Fruit fly (Drosophila melanogaster) whole organism, embryonic: ENCODE measurements around the gene Diedel2.

Experiments
- B-H1 ChIP-seq: fragments of 200-800 bp; sonication (Bioruptor generic); IDR thresholded peaks from 3 replicates; pipeline ENCODE4 v1.3.6; 2022; ENCODE audit warnings: missing biosample characterization, missing genetic modification characterization
- Bteb2 ChIP-seq: fragments of 200-800 bp; sonication (Bioruptor generic); optimal IDR thresholded peaks from 2 replicates; lab custom pipeline; 2016; ENCODE audit warnings: missing biosample characterization, missing genetic modification characterization
- CG10209 ChIP-seq: fragments of 200-800 bp; sonication (Bioruptor generic); optimal IDR thresholded peaks from 3 replicates; lab custom pipeline; 2017; ENCODE audit warnings: missing biosample characterization, mild to moderate bottlenecking, missing genetic modification characterization, missing genetic modification reagents
- CG12299 ChIP-seq: fragments of 200-800 bp; sonication (Bioruptor generic); optimal IDR thresholded peaks from 2 replicates; lab custom pipeline; 2018; ENCODE audit warnings: missing biosample characterization, mild to moderate bottlenecking, missing genetic modification characterization
- CG12769 ChIP-seq: fragments of 200-800 bp; sonication (Bioruptor generic); optimal IDR thresholded peaks from 2 replicates; lab custom pipeline; 2019; ENCODE audit warnings: missing biosample characterization, mild to moderate bottlenecking, missing genetic modification characterization, moderate library complexity
- CG16813 ChIP-seq: fragments of 200-800 bp; sonication (Bioruptor generic); IDR thresholded peaks from 3 replicates; pipeline ENCODE4 v1.3.6; 2022; ENCODE audit warnings: missing biosample characterization, missing genetic modification characterization; ENCODE audit not compliant: partially characterized antibody
- CG17385 ChIP-seq: fragments of 200-800 bp; sonication (Bioruptor generic); optimal IDR thresholded peaks from 3 replicates; lab custom pipeline; 2018; ENCODE audit warnings: missing biosample characterization, mild to moderate bottlenecking, missing genetic modification characterization
- CG18599 ChIP-seq: fragments of 200-800 bp; sonication (Bioruptor generic); optimal IDR thresholded peaks from 3 replicates; lab custom pipeline; 2017; ENCODE audit warnings: missing biosample characterization, missing genetic modification characterization, mild to moderate bottlenecking, moderate library complexity, missing genetic modification reagents
- CG2712 ChIP-seq: fragments of 200-800 bp; optimal IDR thresholded peaks from 3 replicates; lab custom pipeline; 2019; ENCODE audit warnings: missing biosample characterization, mild to moderate bottlenecking, missing genetic modification characterization, moderate library complexity
- CG2875 ChIP-seq: fragments of 200-800 bp; sonication (Bioruptor generic); optimal IDR thresholded peaks from 2 replicates; lab custom pipeline; 2017; ENCODE audit warnings: missing biosample characterization, mild to moderate bottlenecking, missing genetic modification characterization, missing genetic modification reagents
- CG3163 ChIP-seq: fragments of 200-800 bp; sonication (Bioruptor generic); optimal IDR thresholded peaks from 3 replicates; lab custom pipeline; 2016; ENCODE audit warnings: missing biosample characterization, missing genetic modification characterization
- CG4424 ChIP-seq: fragments of 200-800 bp; sonication (Bioruptor generic); optimal IDR thresholded peaks from 3 replicates; lab custom pipeline; 2016; ENCODE audit warnings: missing biosample characterization, missing genetic modification characterization
- CG6765 ChIP-seq: fragments of 200-800 bp; sonication (Bioruptor generic); optimal IDR thresholded peaks from 3 replicates; lab custom pipeline; 2017; ENCODE audit warnings: missing biosample characterization, mild to moderate bottlenecking, missing genetic modification characterization
- CG7963 ChIP-seq: fragments of 200-800 bp; sonication (Bioruptor generic); IDR thresholded peaks from 3 replicates; pipeline ENCODE4 v1.3.6; 2022; ENCODE audit warnings: missing biosample characterization, missing genetic modification characterization; ENCODE audit not compliant: partially characterized antibody
- CG8281 ChIP-seq: fragments of 200-800 bp; sonication (Bioruptor generic); optimal IDR thresholded peaks from 2 replicates; lab custom pipeline; 2018; ENCODE audit warnings: missing biosample characterization, mild to moderate bottlenecking, missing genetic modification characterization, moderate library complexity
- CHES-1-like ChIP-seq: fragments of 200-800 bp; sonication (Bioruptor generic); optimal IDR thresholded peaks from 2 replicates; lab custom pipeline; 2016; ENCODE audit warnings: missing biosample characterization, missing genetic modification characterization
- CTCF ChIP-seq: fragments of 200-800 bp; sonication (Bioruptor generic); optimal IDR thresholded peaks from 2 replicates; lab custom pipeline; 2017; ENCODE audit warnings: missing biosample characterization, mild to moderate bottlenecking, missing genetic modification characterization, moderate library complexity
- D19A ChIP-seq: fragments of 200-800 bp; optimal IDR thresholded peaks from 3 replicates; lab custom pipeline; 2019; ENCODE audit warnings: missing biosample characterization, mild to moderate bottlenecking, missing genetic modification characterization, moderate library complexity
- Deaf1 ChIP-seq: fragments of 200-800 bp; optimal IDR thresholded peaks from 3 replicates; lab custom pipeline; 2019; ENCODE audit warnings: missing biosample characterization, mild to moderate bottlenecking, missing genetic modification characterization, moderate library complexity
- Dll ChIP-seq: fragments of 200-800 bp; sonication (Bioruptor generic); IDR thresholded peaks from 4 replicates; pipeline ENCODE4 v1.3.6; 2022; ENCODE audit warnings: missing biosample characterization, missing genetic modification characterization; ENCODE audit not compliant: partially characterized antibody
- H15 ChIP-seq: fragments of 200-800 bp; sonication (Bioruptor generic); IDR thresholded peaks from 3 replicates; pipeline ENCODE4 v1.3.6; 2022; ENCODE audit warnings: missing biosample characterization, missing genetic modification characterization
- Hmr ChIP-seq: fragments of 200-800 bp; sonication (Bioruptor generic); optimal IDR thresholded peaks from 3 replicates; lab custom pipeline; 2017; ENCODE audit warnings: mild to moderate bottlenecking, missing biosample characterization, missing genetic modification reagents, missing genetic modification characterization
- Med ChIP-seq: fragments of 200-800 bp; sonication (Bioruptor generic); peaks from one replicate; lab custom pipeline; 2016; ENCODE audit warnings: missing biosample characterization, missing genetic modification characterization, mild to moderate bottlenecking, inconsistent platforms, moderate library complexity
- Mes4 ChIP-seq: fragments of 200-800 bp; sonication (Bioruptor generic); optimal IDR thresholded peaks from 2 replicates; lab custom pipeline; 2016; ENCODE audit warnings: missing biosample characterization, missing genetic modification characterization
- Optix ChIP-seq: fragments of 200-800 bp; sonication (Bioruptor generic); IDR thresholded peaks from 3 replicates; pipeline ENCODE4 v1.3.6; 2022; ENCODE audit warnings: missing biosample characterization, missing genetic modification characterization
- Pdp1 ChIP-seq, 2 experiments: fragments of 200-800 bp; sonication (Bioruptor generic); optimal IDR thresholded peaks; 3 replicates each; lab custom pipeline; 2016; ENCODE audit warnings: missing biosample characterization in 2 of 2, missing genetic modification characterization in 2 of 2, mild to moderate bottlenecking in 1 of 2, moderate library complexity in 1 of 2
- Rfx ChIP-seq: fragments of 200-800 bp; sonication (Bioruptor generic); IDR thresholded peaks from 2 replicates; pipeline ENCODE4 v1.3.6; 2022; ENCODE audit warnings: missing biosample characterization, missing genetic modification characterization
- Sox100B ChIP-seq: fragments of 200-800 bp; sonication (Bioruptor generic); optimal IDR thresholded peaks from 3 replicates; lab custom pipeline; 2018; ENCODE audit warnings: missing biosample characterization, mild to moderate bottlenecking, missing genetic modification characterization
- Sry-δ ChIP-seq: fragments of 200-800 bp; sonication (Bioruptor generic); optimal IDR thresholded peaks from 2 replicates; lab custom pipeline; 2016; ENCODE audit warnings: missing biosample characterization, missing genetic modification characterization
- esg ChIP-seq: fragments of 200-800 bp; sonication (Bioruptor generic); conservative IDR thresholded peaks from 2 replicates; pipeline ENCODE4 v1.3.6; 2022; ENCODE audit warnings: missing biosample characterization, missing genetic modification characterization
- exex ChIP-seq: fragments of 200-800 bp; sonication (Bioruptor generic); optimal IDR thresholded peaks from 4 replicates; lab custom pipeline; 2018; ENCODE audit warnings: missing biosample characterization, mild to moderate bottlenecking, missing genetic modification characterization, moderate library complexity
- grau ChIP-seq: fragments of 200-800 bp; optimal IDR thresholded peaks from 3 replicates; lab custom pipeline; 2019; ENCODE audit warnings: missing biosample characterization, mild to moderate bottlenecking, missing genetic modification characterization, moderate library complexity
- nom ChIP-seq: fragments of 200-800 bp; sonication (Bioruptor generic); optimal IDR thresholded peaks from 2 replicates; lab custom pipeline; 2017; ENCODE audit warnings: missing biosample characterization, missing genetic modification characterization, mild to moderate bottlenecking, moderate library complexity, missing genetic modification reagents
- peb ChIP-seq: fragments of 200-800 bp; sonication (Bioruptor generic); IDR thresholded peaks from 2 replicates; pipeline ENCODE4 v1.3.6; 2022; ENCODE audit warnings: missing biosample characterization, missing genetic modification characterization
- scrt ChIP-seq: fragments of 200-800 bp; sonication (Bioruptor generic); optimal IDR thresholded peaks from 2 replicates; lab custom pipeline; 2018; ENCODE audit warnings: missing biosample characterization, mild to moderate bottlenecking, missing genetic modification characterization, moderate library complexity
- sens ChIP-seq: fragments of 200-800 bp; sonication (Bioruptor generic); peaks from one replicate; lab custom pipeline; 2016; ENCODE audit warnings: missing biosample characterization, missing genetic modification characterization
- sr ChIP-seq: fragments of 200-800 bp; sonication (Bioruptor generic); IDR thresholded peaks from 3 replicates; pipeline ENCODE4 v1.3.6; 2022; ENCODE audit warnings: missing biosample characterization, missing genetic modification characterization
- tll ChIP-seq, 2 experiments: fragments of 200-800 bp in 1 of 2; fragments of >200 bp in 1 of 2; sonication (Bioruptor generic) in 1 of 2; optimal IDR thresholded peaks; 2 replicates each; lab custom pipeline; 2017 to 2019; ENCODE audit warnings: missing biosample characterization in 2 of 2, missing genetic modification characterization in 2 of 2, mild to moderate bottlenecking in 1 of 2, moderate library complexity in 1 of 2
- zen ChIP-seq: fragments of 200-800 bp; sonication (Bioruptor generic); optimal IDR thresholded peaks from 3 replicates; lab custom pipeline; 2018; ENCODE audit warnings: missing biosample characterization, mild to moderate bottlenecking, missing genetic modification characterization, moderate library complexity

Gene Diedel2

DNA sequence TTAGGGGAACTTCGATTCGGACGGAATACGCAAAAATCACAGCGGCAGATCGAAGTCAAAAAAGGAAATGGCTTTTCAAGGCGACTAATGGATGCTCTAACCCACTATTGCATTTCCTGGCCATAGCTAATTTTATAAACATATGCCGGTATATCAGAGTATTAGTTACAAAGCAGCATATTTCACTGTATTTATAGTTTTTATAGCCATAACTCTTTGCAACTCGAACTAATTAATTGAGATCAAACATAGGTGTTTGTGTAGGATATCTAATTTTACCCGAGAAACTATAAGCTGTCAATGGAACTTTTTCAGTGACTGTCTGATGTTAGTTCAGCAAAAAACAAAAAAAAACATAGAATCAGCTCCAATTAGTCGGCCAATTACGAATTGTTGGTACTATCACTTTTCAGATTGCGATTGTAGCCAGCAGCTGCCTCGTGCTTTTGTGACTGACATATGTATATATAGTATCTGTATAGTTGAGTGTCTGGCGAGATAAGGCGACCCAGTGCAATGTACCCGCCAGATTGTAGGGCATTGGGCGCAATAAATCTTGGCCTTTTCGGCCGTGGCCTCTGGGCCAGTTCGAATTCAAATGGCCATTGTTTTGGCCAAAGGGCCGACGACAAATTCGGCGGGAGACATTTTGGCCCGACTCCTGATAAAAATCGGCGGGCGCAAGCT lies 23.1 kb upstream of the Diedel2 start:
- TF ChIP-seq Sox100B (GFP tag; lab: Kevin White, UChicago): no peak
- no peak for TF ChIP-seq peb
- no peak for TF ChIP-seq CG18599 (GFP tag; lab: Kevin White, UChicago)
- no peak for TF ChIP-seq nom
- no peak for TF ChIP-seq Bteb2 (GFP tag; lab: Kevin White, UChicago)
- no peak for TF ChIP-seq CG2875 (GFP tag; lab: Kevin White, UChicago)
- TF ChIP-seq Deaf1 (tag; lab: Kevin White, UChicago): no peak
- peak; percentile 55 for TF ChIP-seq D19A (tag; lab: Kevin White, UChicago)
- peak; percentile 32 for TF ChIP-seq Med (GFP tag; lab: Kevin White, UChicago)
- no peak for TF ChIP-seq B-H1 (GFP tag; lab: Robert Waterston, UW)
- TF ChIP-seq Pdp1 (GFP tag; optimal IDR thresholded peaks at IDR 0.05; lab: Kevin White, UChicago): no peak
- no peak for TF ChIP-seq Mes4 (GFP tag; lab: Kevin White, UChicago)
- TF ChIP-seq CG6765 (GFP tag; lab: Kevin White, UChicago): no peak
- TF ChIP-seq H15: no peak
- no peak for TF ChIP-seq esg (GFP tag; lab: Robert Waterston, UW)
- peak; percentile 51 for TF ChIP-seq sens (GFP tag; lab: Kevin White, UChicago)

DNA sequence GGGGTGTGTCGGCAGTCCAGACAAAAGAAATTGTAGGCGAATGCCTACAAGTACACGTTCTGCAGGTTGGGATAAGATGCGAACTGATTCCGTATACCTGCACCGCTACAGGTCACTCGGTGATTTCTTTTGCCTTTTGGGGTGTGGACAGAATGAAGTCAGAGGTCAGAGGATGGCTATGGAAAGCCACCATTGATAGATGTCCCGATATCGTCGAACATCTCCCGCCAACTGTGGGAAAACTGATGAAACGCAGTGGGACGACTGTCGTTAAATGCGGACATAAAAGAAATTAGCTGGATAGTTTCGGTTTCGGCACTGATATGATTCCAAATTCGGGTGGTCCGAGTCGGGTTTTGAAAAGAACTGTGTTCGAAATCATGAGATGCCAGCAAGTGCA lies 21.5 kb upstream of the Diedel2 start:
- TF ChIP-seq tll (GFP tag; optimal IDR thresholded peaks at IDR 0.05; lab: Kevin White, UChicago) (peak in 1 of 2 experiments; percentile 80), Hmr (GFP tag; lab: Kevin White, UChicago) (no peak), Sry-δ (GFP tag; lab: Kevin White, UChicago) (no peak), zen (tag; lab: Kevin White, UChicago) (peak; percentile 53), CG3163 (GFP tag; lab: Kevin White, UChicago) (no peak)

DNA sequence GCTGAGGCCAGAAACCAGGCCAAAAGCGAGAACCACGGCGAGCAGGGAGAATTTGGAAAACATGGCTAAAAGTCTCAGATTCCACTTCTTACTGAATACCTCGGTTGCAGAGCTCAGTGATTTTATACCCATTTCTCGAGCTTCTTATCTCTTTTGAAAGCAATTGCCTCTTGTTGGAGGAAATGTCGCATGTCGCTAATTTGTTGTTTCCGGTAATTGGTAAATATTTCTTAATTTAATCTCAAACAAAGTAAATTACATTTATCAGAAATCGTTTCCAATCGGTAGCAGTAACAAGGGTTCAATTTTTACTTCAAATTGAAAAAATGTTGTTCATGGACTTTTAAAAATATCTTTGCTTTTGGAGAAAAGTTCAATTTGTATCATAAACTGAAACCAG lies 20.3 kb upstream of the Diedel2 start, which contains the start of gene CG7567:
Gene CG7567, minus strand, starts transcription at position 101 of the 400 bp plus-strand sequence.
- TF ChIP-seq Bteb2 (GFP tag; lab: Kevin White, UChicago): no peak
- no peak for TF ChIP-seq scrt (GFP tag; lab: Kevin White, UChicago)

DNA sequence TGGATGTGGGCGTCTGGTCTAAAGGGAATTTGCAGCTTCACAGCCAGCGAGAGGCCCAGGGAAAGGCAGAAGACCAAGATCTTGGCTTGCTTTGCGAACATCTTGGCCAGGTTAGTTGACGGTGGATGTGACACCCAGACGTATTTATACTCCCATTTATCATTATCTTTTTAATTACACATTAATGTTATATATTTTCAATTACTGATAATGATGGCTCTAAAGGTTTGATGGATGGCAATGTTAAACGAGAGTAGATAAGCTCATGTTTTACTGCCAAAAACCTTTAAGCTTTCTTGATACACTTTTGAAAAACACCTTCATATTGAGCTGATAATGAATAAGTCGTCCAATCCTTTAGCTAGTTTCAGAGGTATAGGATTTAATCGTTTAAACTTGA lies 18.6 kb upstream of the Diedel2 start, which contains the start of gene CG11470:
Gene CG11470, minus strand, starts transcription at position 101 of the 400 bp plus-strand sequence.
- 0 out of 3 replicates have a peak, but pooled peaks have one; percentile 9 for TF ChIP-seq Optix
- no peak for TF ChIP-seq CG12299

DNA sequence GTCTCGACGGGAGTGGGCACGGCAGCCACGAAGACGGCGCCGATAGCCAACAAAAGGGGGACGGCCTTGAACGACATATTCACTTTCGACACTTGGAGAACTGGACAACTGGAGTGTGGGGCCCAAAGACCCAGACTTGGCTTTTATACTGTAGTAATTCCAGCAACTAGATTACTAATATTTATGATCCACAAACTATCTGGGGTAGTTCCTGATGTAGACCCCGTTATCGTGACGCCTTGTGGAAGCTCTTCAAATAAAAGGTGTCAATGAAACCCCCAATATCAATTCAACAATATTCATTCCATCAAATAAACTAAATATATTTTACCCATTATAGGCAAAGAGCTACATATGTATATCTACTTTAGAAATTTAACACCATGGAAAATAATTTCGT lies 17.5 kb upstream of the Diedel2 start, which contains the start of gene CG31041:
Gene CG31041, minus strand, starts transcription at position 101 of the 400 bp plus-strand sequence.
- TF ChIP-seq CG8281 (peak; percentile 35), CG10209 (GFP tag; lab: Kevin White, UChicago) (no peak), CG16813 (GFP tag; lab: Robert Waterston, UW) (no peak)
- TF ChIP-seq, all 482 proteins: peak for 1

DNA sequence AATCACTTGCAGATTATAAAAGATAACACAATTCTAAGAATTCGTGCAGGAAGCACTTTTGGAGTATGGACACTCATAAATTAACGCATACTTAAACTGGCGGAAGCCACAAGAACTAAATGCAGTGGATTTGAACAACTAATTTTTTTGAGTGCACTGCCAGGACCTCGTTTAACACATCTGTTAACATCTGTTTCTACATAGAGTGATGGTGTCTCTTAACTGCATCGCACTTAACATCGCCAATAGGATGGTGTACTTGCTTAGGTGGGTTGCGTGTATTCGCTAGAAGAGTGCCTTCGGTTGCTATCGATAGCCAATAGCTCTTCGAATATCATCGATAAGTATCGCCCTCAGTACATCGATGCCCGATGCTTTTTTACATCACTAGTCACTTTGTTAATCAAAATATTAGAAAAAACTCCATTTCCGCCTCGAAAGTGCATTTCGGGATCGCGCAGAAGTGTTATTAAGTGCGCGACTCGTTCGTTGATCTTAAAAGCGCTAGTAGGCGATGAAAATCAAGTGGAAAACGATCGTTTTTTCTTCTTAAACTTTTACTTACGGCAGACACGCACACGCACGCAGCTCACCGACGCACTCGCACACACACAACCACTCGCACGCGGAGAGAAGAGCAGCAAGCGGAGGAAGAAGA lies 16.7 kb upstream of the Diedel2 start, which contains the start of gene alph:
Gene alph, plus strand, starts transcription at position 351 of the 658 bp plus-strand sequence.
- TF ChIP-seq CTCF (GFP tag; lab: Kevin White, UChicago): peak; percentile 71
- TF ChIP-seq CG2712 (tag; lab: Kevin White, UChicago): peak; percentile 37
- TF ChIP-seq CG7963: peak; percentile 96
- TF ChIP-seq CG12769 (tag; lab: Kevin White, UChicago): no peak
- peak; percentile 64 for TF ChIP-seq CHES-1-like
- no peak for TF ChIP-seq sr (GFP tag; lab: Robert Waterston, UW)
- peak; percentile 96 for TF ChIP-seq Dll (GFP tag; lab: Robert Waterston, UW)
- peak; percentile 69 for TF ChIP-seq Rfx (GFP tag; lab: Robert Waterston, UW)
- TF ChIP-seq CG4424 (GFP tag; lab: Kevin White, UChicago): peak; percentile 18
- peak; percentile 5 for TF ChIP-seq grau (tag; lab: Kevin White, UChicago)
- no peak for TF ChIP-seq exex (tag; lab: Kevin White, UChicago)
- TF ChIP-seq nom: no peak
- peak; percentile 93 for TF ChIP-seq CG17385 (GFP tag; lab: Kevin White, UChicago)
